Worm (Caenorhabditis elegans) whole organism, L2 larva: ENCODE results near the gene F41G3.20.

Source experiments
- C34F6.9 ChIP-seq: fragments of 150-350 bp; optimal IDR thresholded peaks from 2 replicates; lab custom pipeline; 2014; ENCODE audit warnings: missing biosample characterization, missing genetic modification characterization
- F13H6.1 ChIP-seq: sonication (generic microtip); optimal IDR thresholded peaks from 2 replicates; lab custom pipeline; 2016; ENCODE audit warnings: missing genetic modification characterization, missing compliant biosample characterization
- R02D3.7 ChIP-seq: fragments of 150-350 bp; optimal IDR thresholded peaks from 2 replicates; lab custom pipeline; 2014; ENCODE audit warnings: missing biosample characterization, missing genetic modification characterization
- ZK546.5 ChIP-seq: sonication (generic microtip); optimal IDR thresholded peaks from 2 replicates; lab custom pipeline; 2017; ENCODE audit warnings: missing biosample characterization, missing genetic modification characterization
- alr-1 ChIP-seq: fragments of 150-350 bp; optimal IDR thresholded peaks from 2 replicates; lab custom pipeline; 2014; ENCODE audit warnings: missing biosample characterization, missing genetic modification characterization
- aly-2 ChIP-seq: fragments of 150-350 bp; optimal IDR thresholded peaks from 2 replicates; lab custom pipeline; 2014; ENCODE audit warnings: missing biosample characterization, missing genetic modification characterization
- blmp-1 ChIP-seq: sonication (generic microtip); optimal IDR thresholded peaks from 2 replicates; lab custom pipeline; 2017; ENCODE audit warnings: missing genetic modification characterization, mild to moderate bottlenecking, missing compliant biosample characterization, antibody characterized with exemption, moderate library complexity; ENCODE audit not compliant: insufficient read depth
- ceh-16 ChIP-seq: fragments of 150-350 bp; optimal IDR thresholded peaks from 2 replicates; lab custom pipeline; 2014; ENCODE audit warnings: missing biosample characterization, missing genetic modification characterization
- ceh-82 ChIP-seq: fragments of 150-350 bp; optimal IDR thresholded peaks from 2 replicates; lab custom pipeline; 2014; ENCODE audit warnings: missing biosample characterization, missing genetic modification characterization
- crh-2 ChIP-seq: sonication (generic microtip); optimal IDR thresholded peaks from 2 replicates; lab custom pipeline; 2017; ENCODE audit warnings: missing biosample characterization, missing genetic modification characterization
- dmd-4 ChIP-seq: sonication (generic microtip); optimal IDR thresholded peaks from 2 replicates; lab custom pipeline; 2017; ENCODE audit warnings: missing biosample characterization, missing genetic modification characterization
- egl-27 ChIP-seq: sonication (generic microtip); optimal IDR thresholded peaks from 3 replicates; lab custom pipeline; 2017; ENCODE audit warnings: missing biosample characterization, missing genetic modification reagents, missing genetic modification characterization
- elt-1 ChIP-seq: fragments of 150-350 bp; optimal IDR thresholded peaks from 2 replicates; lab custom pipeline; 2014; ENCODE audit warnings: missing biosample characterization, missing genetic modification characterization
- elt-3 ChIP-seq: sonication (generic microtip); optimal IDR thresholded peaks from 2 replicates; lab custom pipeline; 2017; ENCODE audit warnings: missing biosample characterization, missing genetic modification characterization
- fos-1 ChIP-seq: fragments of 150-350 bp; optimal IDR thresholded peaks from 2 replicates; lab custom pipeline; 2014; ENCODE audit warnings: missing biosample characterization, missing genetic modification characterization
- lin-11 ChIP-seq: fragments of 150-350 bp; sonication (generic microtip); optimal IDR thresholded peaks from 2 replicates; lab custom pipeline; 2014; ENCODE audit warnings: missing biosample characterization, missing genetic modification characterization, inconsistent platforms, mixed read lengths
- lin-13 ChIP-seq: fragments of 150-350 bp; optimal IDR thresholded peaks from 2 replicates; lab custom pipeline; 2014; ENCODE audit warnings: missing biosample characterization, missing genetic modification reagents, missing genetic modification characterization
- lin-39 ChIP-seq: fragments of 150-350 bp; optimal IDR thresholded peaks from 2 replicates; lab custom pipeline; 2014; ENCODE audit warnings: missing biosample characterization, missing genetic modification reagents, missing genetic modification characterization
- lsy-2 ChIP-seq, 2 experiments: fragments of 150-350 bp in 1 of 2; sonication (generic microtip) in 1 of 2; optimal IDR thresholded peaks; 2 replicates each; lab custom pipeline; 2014 to 2017; ENCODE audit warnings: missing biosample characterization in 2 of 2, missing genetic modification characterization in 2 of 2
- mab-5 ChIP-seq: fragments of 150-350 bp; optimal IDR thresholded peaks from 2 replicates; lab custom pipeline; 2014; ENCODE audit warnings: missing biosample characterization, missing genetic modification characterization
- mdl-1 ChIP-seq, 2 experiments: fragments of 150-350 bp in 1 of 2; sonication (generic microtip) in 1 of 2; optimal IDR thresholded peaks; 2 replicates each; lab custom pipeline; 2017; ENCODE audit warnings: missing biosample characterization in 2 of 2, missing genetic modification characterization in 2 of 2
- nhr-10 ChIP-seq: sonication (generic microtip); optimal IDR thresholded peaks from 2 replicates; lab custom pipeline; 2017; ENCODE audit warnings: missing biosample characterization, missing genetic modification characterization
- nhr-11 ChIP-seq: fragments of 150-350 bp; optimal IDR thresholded peaks from 2 replicates; lab custom pipeline; 2014; ENCODE audit warnings: missing biosample characterization, missing genetic modification characterization
- nhr-129 ChIP-seq: fragments of 150-350 bp; optimal IDR thresholded peaks from 2 replicates; lab custom pipeline; 2014; ENCODE audit warnings: missing biosample characterization, missing genetic modification characterization
- nhr-25 ChIP-seq: fragments of 150-350 bp; sonication (generic microtip); optimal IDR thresholded peaks from 3 replicates; lab custom pipeline; 2014; ENCODE audit warnings: missing biosample characterization, missing genetic modification characterization
- nhr-77 ChIP-seq: fragments of 150-350 bp; optimal IDR thresholded peaks from 2 replicates; lab custom pipeline; 2014; ENCODE audit warnings: missing biosample characterization, missing genetic modification characterization
- peb-1 ChIP-seq: fragments of 150-350 bp; optimal IDR thresholded peaks from 2 replicates; lab custom pipeline; 2014; ENCODE audit warnings: missing biosample characterization, missing genetic modification characterization
- sem-4 ChIP-seq: fragments of 150-350 bp; optimal IDR thresholded peaks from 2 replicates; lab custom pipeline; 2014; ENCODE audit warnings: missing biosample characterization, missing genetic modification reagents, missing genetic modification characterization
- skn-1 ChIP-seq: sonication (generic microtip); optimal IDR thresholded peaks from 2 replicates; lab custom pipeline; 2017; ENCODE audit warnings: missing biosample characterization, missing genetic modification characterization
- sma-9 ChIP-seq, 2 experiments: fragments of 150-350 bp in 1 of 2; sonication (generic microtip) in 1 of 2; optimal IDR thresholded peaks; 2 replicates each; lab custom pipeline; 2014 to 2016; ENCODE audit warnings: missing genetic modification characterization in 2 of 2, mild to moderate bottlenecking in 1 of 2, missing biosample characterization in 1 of 2, missing compliant biosample characterization in 1 of 2, missing genetic modification reagents in 1 of 2, moderate library complexity in 1 of 2
- unc-55 ChIP-seq: fragments of 150-350 bp; sonication (generic microtip); optimal IDR thresholded peaks from 3 replicates; lab custom pipeline; 2014; ENCODE audit warnings: missing biosample characterization, missing genetic modification reagents, missing genetic modification characterization
- unc-62 ChIP-seq: fragments of 150-350 bp; optimal IDR thresholded peaks from 2 replicates; lab custom pipeline; 2014; ENCODE audit warnings: missing biosample characterization, missing genetic modification reagents, missing genetic modification characterization
- zag-1 ChIP-seq: fragments of 150-350 bp; optimal IDR thresholded peaks from 2 replicates; lab custom pipeline; 2014; ENCODE audit warnings: missing biosample characterization, missing genetic modification characterization
- ztf-1 ChIP-seq: fragments of 200-800 bp; sonication (Bioruptor generic); conservative IDR thresholded peaks from 2 replicates; pipeline ENCODE4 v1.3.6; 2022; ENCODE audit warnings: missing genetic modification characterization, missing compliant biosample characterization
- ztf-11 ChIP-seq: sonication (generic microtip); optimal IDR thresholded peaks from 2 replicates; lab custom pipeline; 2017; ENCODE audit warnings: missing biosample characterization, missing genetic modification characterization

Gene F41G3.20

ce11 chrII:6706552-6707091 lies 44.2 kb downstream of the F41G3.20 start:
- no peak for TF ChIP-seq unc-62 (GFP tag; lab: Kevin White, UChicago)
- no peak for TF ChIP-seq lin-13 (GFP tag; lab: Kevin White, UChicago)
- TF ChIP-seq nhr-11 (tag; lab: Kevin White, UChicago): no peak
- no peak for TF ChIP-seq sma-9 (GFP tag; optimal IDR thresholded peaks at IDR 0.05; lab: Kevin White, UChicago)
- TF ChIP-seq sma-9 (tag; optimal IDR thresholded peaks at IDR 0.05; lab: Kevin White, UChicago): no peak
- no peak for TF ChIP-seq sem-4 (tag; lab: Kevin White, UChicago)
- no peak for TF ChIP-seq fos-1 (tag; lab: Kevin White, UChicago)
- no peak for TF ChIP-seq F13H6.1
- no peak for TF ChIP-seq mdl-1 (tag; optimal IDR thresholded peaks at IDR 0.05; lab: Kevin White, UChicago)
- no peak for TF ChIP-seq zag-1 (tag; lab: Kevin White, UChicago)
- no peak for TF ChIP-seq C34F6.9 (tag; lab: Kevin White, UChicago)
- TF ChIP-seq nhr-25 (tag; lab: Kevin White, UChicago): no peak
- no peak for TF ChIP-seq ztf-11 (tag; lab: Kevin White, UChicago)
- no peak for TF ChIP-seq ZK546.5 (tag; lab: Kevin White, UChicago)
- no peak for TF ChIP-seq lin-11
- TF ChIP-seq lin-39: no peak
- TF ChIP-seq egl-27 (tag; lab: Kevin White, UChicago): no peak
- TF ChIP-seq peb-1 (tag; lab: Kevin White, UChicago): no peak
- TF ChIP-seq, all 48 proteins: peak for 0

DNA sequence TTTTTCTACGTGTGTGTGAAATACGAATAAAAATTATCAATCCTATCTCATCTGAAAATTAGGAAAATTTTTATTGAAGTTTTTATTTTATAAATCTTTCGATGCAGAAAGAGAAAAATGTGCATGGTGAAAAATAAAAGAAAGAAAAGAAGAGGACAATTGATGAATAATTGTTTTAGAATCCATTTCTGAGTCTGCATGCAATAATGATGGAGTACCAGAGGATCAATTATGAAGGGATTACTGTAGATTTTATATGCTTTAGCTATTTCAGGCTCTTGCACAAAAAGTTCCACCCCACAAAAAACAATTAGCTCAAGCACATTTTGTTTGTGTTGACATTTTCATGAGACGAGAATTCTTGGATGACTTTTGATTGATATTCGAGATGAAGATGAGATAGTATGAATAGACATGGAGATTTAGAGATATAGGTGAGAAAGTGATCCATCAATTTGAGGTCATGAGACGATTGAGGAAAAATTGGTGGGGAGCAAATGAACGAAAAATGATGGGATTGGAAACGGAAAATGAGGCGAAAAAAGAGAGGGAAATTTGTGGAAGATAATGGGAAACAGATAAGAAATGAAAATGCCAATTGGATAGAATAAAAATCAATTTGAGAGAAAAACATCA lies 45.1 kb downstream of the F41G3.20 start, which contains the start of gene rpy-1:
rpy-1 (minus strand) TSS at position 51 of the 636 bp plus-strand sequence.
- TF ChIP-seq ZK546.5 (tag; lab: Kevin White, UChicago): no peak
- no peak for TF ChIP-seq nhr-25 (tag; lab: Kevin White, UChicago)
- TF ChIP-seq R02D3.7: no peak
- TF ChIP-seq unc-55 (GFP tag; lab: Kevin White, UChicago): peak; percentile 79
- no peak for TF ChIP-seq zag-1 (tag; lab: Kevin White, UChicago)
- TF ChIP-seq F13H6.1: peak; percentile 42
- no peak for TF ChIP-seq crh-2 (tag; lab: Kevin White, UChicago)
- TF ChIP-seq lsy-2 (tag; optimal IDR thresholded peaks at IDR 0.05; lab: Kevin White, UChicago): peak in 1 of 2 experiments; percentile 42
- TF ChIP-seq mab-5 (tag; lab: Kevin White, UChicago): peak; percentile 59
- peak; percentile 36 for TF ChIP-seq C34F6.9 (tag; lab: Kevin White, UChicago)
- TF ChIP-seq egl-27 (tag; lab: Kevin White, UChicago): no peak
- TF ChIP-seq nhr-129 (tag; lab: Kevin White, UChicago): peak; percentile 66
- no peak for TF ChIP-seq blmp-1 (tag; lab: Kevin White, UChicago)
- no peak for TF ChIP-seq elt-3 (tag; lab: Kevin White, UChicago)
- no peak for TF ChIP-seq nhr-77 (tag; lab: Kevin White, UChicago)
- TF ChIP-seq sma-9 (GFP tag; optimal IDR thresholded peaks at IDR 0.05; lab: Kevin White, UChicago): no peak
- TF ChIP-seq sma-9 (tag; optimal IDR thresholded peaks at IDR 0.05; lab: Kevin White, UChicago): no peak
- TF ChIP-seq peb-1 (tag; lab: Kevin White, UChicago): no peak
- TF ChIP-seq dmd-4 (tag; lab: Kevin White, UChicago): no peak
- no peak for TF ChIP-seq aly-2 (tag; lab: Kevin White, UChicago)
- no peak for TF ChIP-seq ceh-82 (tag; lab: Kevin White, UChicago)

- TF ChIP-seq F13H6.1 (no peak), alr-1 (tag; lab: Kevin White, UChicago) (no peak), nhr-129 (tag; lab: Kevin White, UChicago) (no peak), egl-27 (tag; lab: Kevin White, UChicago) (no peak), nhr-10 (no peak), sma-9 (GFP tag; optimal IDR thresholded peaks at IDR 0.05; lab: Kevin White, UChicago) (peak; percentile 69), sma-9 (tag; optimal IDR thresholded peaks at IDR 0.05; lab: Kevin White, UChicago) (no peak), fos-1 (tag; lab: Kevin White, UChicago) (peak; percentile 85), elt-3 (tag; lab: Kevin White, UChicago) (no peak), crh-2 (tag; lab: Kevin White, UChicago) (peak; percentile 14), elt-1 (tag; lab: Kevin White, UChicago) (no peak), ceh-16 (tag; lab: Kevin White, UChicago) (no peak), aly-2 (tag; lab: Kevin White, UChicago) (no peak), ztf-1 (GFP tag; lab: Robert Waterston, UW) (no peak), lin-39 (no peak), skn-1 (tag; lab: Kevin White, UChicago) (peak; percentile 4)
Measured at ce11 chrII:6701497-6701896, 49.3 kb downstream of the F41G3.20 start, which contains the start of gene C18H9.6. Gene C18H9.6 (minus strand): TSS chrII:6701625.
